Worm (Caenorhabditis elegans): ENCODE data around the gene sym-3.
A peak's percentile ranks its signal among the peaks of the same experiment; 100 is the strongest.

The sym-3 gene

ce11 chrX:5811997-5812562 is 38.5 kb downstream of the sym-3 start:
- peak; percentile 91 for TF ChIP-seq sem-4 (tag; optimal IDR thresholded peaks at IDR 0.05)
- peak; percentile 47 for TF ChIP-seq lin-11 (tag; optimal IDR thresholded peaks at IDR 0.05)
- peak; percentile 94 for TF ChIP-seq peb-1 (tag; optimal IDR thresholded peaks at IDR 0.05)
- TF ChIP-seq nhr-11 (tag; optimal IDR thresholded peaks at IDR 0.05) = no peak
- peak; percentile 98 for TF ChIP-seq Y55F3AM.14 (GFP tag; optimal IDR thresholded peaks at IDR 0.05)
- TF ChIP-seq nhr-21 (tag; optimal IDR thresholded peaks at IDR 0.05) = peak; percentile 83
- no peak for TF ChIP-seq ceh-16 (tag; optimal IDR thresholded peaks at IDR 0.05)
- TF ChIP-seq mbf-1 (tag; optimal IDR thresholded peaks at IDR 0.05) = no peak
- TF ChIP-seq mdl-1 (tag; optimal IDR thresholded peaks at IDR 0.05) = peak; percentile 68 to 81
- peak; percentile 20 for TF ChIP-seq unc-62 (GFP tag; optimal IDR thresholded peaks at IDR 0.05)
- TF ChIP-seq unc-55 (GFP tag; optimal IDR thresholded peaks at IDR 0.05) = peak; percentile 41
- TF ChIP-seq zag-1 (tag; optimal IDR thresholded peaks at IDR 0.05) = peak; percentile 63
- TF ChIP-seq lin-13 (GFP tag; optimal IDR thresholded peaks at IDR 0.05) = peak; percentile 3
- TF ChIP-seq snpc-4 (tag; optimal IDR thresholded peaks at IDR 0.05) = no peak
- peak; percentile 51 for TF ChIP-seq C34F6.9 (tag; optimal IDR thresholded peaks at IDR 0.05)
- no peak for TF ChIP-seq ztf-4 (tag; optimal IDR thresholded peaks at IDR 0.05)
- TF ChIP-seq aly-2 (tag; optimal IDR thresholded peaks at IDR 0.05) = no peak
- peak; percentile 49 for TF ChIP-seq fos-1 (tag; optimal IDR thresholded peaks at IDR 0.05)
- peak; percentile 87 for TF ChIP-seq sma-9 (GFP tag; optimal IDR thresholded peaks at IDR 0.05)
- TF ChIP-seq sma-9 (tag; optimal IDR thresholded peaks at IDR 0.05) = no peak
- TF ChIP-seq gmeb-1 (tag; optimal IDR thresholded peaks at IDR 0.05) = no peak
- TF ChIP-seq nhr-129 (tag; optimal IDR thresholded peaks at IDR 0.05) = peak; percentile 46
- TF ChIP-seq nhr-10 (tag; optimal IDR thresholded peaks at IDR 0.05) = no peak
- TF ChIP-seq elt-1 (tag; optimal IDR thresholded peaks at IDR 0.05) = no peak
- TF ChIP-seq egl-27 (tag; optimal IDR thresholded peaks at IDR 0.05) = peak; percentile 76
- TF ChIP-seq nhr-12 (tag; optimal IDR thresholded peaks at IDR 0.05) = no peak
- peak in 1 of 2 experiments; percentile 76 for TF ChIP-seq lsy-2 (tag; optimal IDR thresholded peaks at IDR 0.05)
- TF ChIP-seq lin-39 (tag; optimal IDR thresholded peaks at IDR 0.05) = peak; percentile 66
- no peak for TF ChIP-seq elt-3 (tag; optimal IDR thresholded peaks at IDR 0.05)
- TF ChIP-seq crh-2 (tag; optimal IDR thresholded peaks at IDR 0.05) = peak; percentile 68
- peak; percentile 100 for TF ChIP-seq F13H6.1 (tag; optimal IDR thresholded peaks at IDR 0.05)
- TF ChIP-seq ztf-1 (GFP tag; conservative IDR thresholded peaks at IDR 0.05) = no peak
- TF ChIP-seq sma-3 (GFP tag; optimal IDR thresholded peaks at IDR 0.05) = peak; percentile 58
- no peak for TF ChIP-seq ama-1 (optimal IDR thresholded peaks at IDR 0.05)

DNA sequence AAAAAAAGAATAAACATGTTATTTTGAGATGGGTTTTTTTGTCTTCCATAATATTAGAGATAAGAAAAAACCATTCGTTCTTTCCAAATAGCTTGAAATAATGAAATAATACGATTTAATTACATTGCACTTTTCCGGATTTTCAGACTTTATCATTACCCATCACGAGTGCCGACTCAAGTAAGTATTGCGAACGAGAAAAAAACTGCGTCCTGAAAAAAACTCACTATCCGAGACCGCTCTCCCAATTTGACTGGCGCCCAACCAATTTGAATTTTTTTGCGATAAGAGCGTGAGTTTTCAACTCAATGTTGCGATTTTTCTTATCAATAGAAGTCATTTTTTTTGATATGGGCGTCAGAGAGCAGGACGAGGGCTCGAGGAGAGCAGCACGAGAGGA is 39.5 kb downstream of the sym-3 start:
- no peak for TF ChIP-seq ZK546.5 (tag; optimal IDR thresholded peaks at IDR 0.05)
- TF ChIP-seq mbf-1 (tag; optimal IDR thresholded peaks at IDR 0.05) = no peak
- no peak for TF ChIP-seq ceh-16 (tag; optimal IDR thresholded peaks at IDR 0.05)
- TF ChIP-seq F13H6.1 (tag; optimal IDR thresholded peaks at IDR 0.05) = peak; percentile 37
- TF ChIP-seq nhr-129 (tag; optimal IDR thresholded peaks at IDR 0.05) = no peak
- TF ChIP-seq lin-39 (tag; optimal IDR thresholded peaks at IDR 0.05) = no peak
- no peak for TF ChIP-seq nhr-237 (tag; optimal IDR thresholded peaks at IDR 0.05)
- TF ChIP-seq nhr-11 (tag; optimal IDR thresholded peaks at IDR 0.05) = no peak
- TF ChIP-seq dmd-4 (tag; optimal IDR thresholded peaks at IDR 0.05) = no peak
- no peak for TF ChIP-seq unc-62 (GFP tag; optimal IDR thresholded peaks at IDR 0.05)
- TF ChIP-seq peb-1 (tag; optimal IDR thresholded peaks at IDR 0.05) = no peak
- no peak for TF ChIP-seq ceh-82 (tag; optimal IDR thresholded peaks at IDR 0.05)
- peak; percentile 54 for TF ChIP-seq fos-1 (tag; optimal IDR thresholded peaks at IDR 0.05)
- TF ChIP-seq snpc-4 (tag; optimal IDR thresholded peaks at IDR 0.05) = no peak
- peak; percentile 23 for TF ChIP-seq crh-2 (tag; optimal IDR thresholded peaks at IDR 0.05)
- TF ChIP-seq nhr-12 (tag; optimal IDR thresholded peaks at IDR 0.05) = no peak
- no peak for TF ChIP-seq lin-13 (GFP tag; optimal IDR thresholded peaks at IDR 0.05)
- TF ChIP-seq C34F6.9 (tag; optimal IDR thresholded peaks at IDR 0.05) = no peak
- TF ChIP-seq ztf-4 (tag; optimal IDR thresholded peaks at IDR 0.05) = no peak
- TF ChIP-seq nhr-21 (tag; optimal IDR thresholded peaks at IDR 0.05) = no peak
- TF ChIP-seq gmeb-1 (tag; optimal IDR thresholded peaks at IDR 0.05) = peak; percentile 2
- no peak for TF ChIP-seq zag-1 (tag; optimal IDR thresholded peaks at IDR 0.05)
- TF ChIP-seq elt-3 (tag; optimal IDR thresholded peaks at IDR 0.05) = no peak
- no peak for TF ChIP-seq aly-2 (tag; optimal IDR thresholded peaks at IDR 0.05)
- TF ChIP-seq ama-1 (optimal IDR thresholded peaks at IDR 0.05) = no peak
- TF ChIP-seq ztf-1 (GFP tag; conservative IDR thresholded peaks at IDR 0.05) = no peak
- TF ChIP-seq unc-39 (tag; optimal IDR thresholded peaks at IDR 0.05) = no peak
- no peak for TF ChIP-seq nhr-25 (tag; optimal IDR thresholded peaks at IDR 0.05)
- TF ChIP-seq R02D3.7 (tag; optimal IDR thresholded peaks at IDR 0.05) = no peak
- no peak for TF ChIP-seq skn-1 (tag; optimal IDR thresholded peaks at IDR 0.05)
- no peak for TF ChIP-seq sma-3 (GFP tag; optimal IDR thresholded peaks at IDR 0.05)
- TF ChIP-seq elt-1 (tag; optimal IDR thresholded peaks at IDR 0.05) = no peak
- TF ChIP-seq ztf-11 (tag; optimal IDR thresholded peaks at IDR 0.05) = no peak
- no peak for TF ChIP-seq mab-5 (tag; optimal IDR thresholded peaks at IDR 0.05)

All from whole organism, L2 larva.